Worm (Caenorhabditis elegans) whole organism, L3 larva: ENCODE measurements around the gene F43B10.1.

Experiments used
- R02D3.7 ChIP-seq: fragments of 150-350 bp; optimal IDR thresholded peaks from 2 replicates; lab custom pipeline; 2014; ENCODE audit warnings: missing biosample characterization, missing genetic modification characterization
- ZK546.5 ChIP-seq: sonication (generic microtip); optimal IDR thresholded peaks from 2 replicates; lab custom pipeline; 2017; ENCODE audit warnings: missing biosample characterization, missing genetic modification characterization
- aly-2 ChIP-seq: fragments of 150-350 bp; optimal IDR thresholded peaks from 2 replicates; lab custom pipeline; 2014; ENCODE audit warnings: missing biosample characterization, missing genetic modification characterization
- ceh-16 ChIP-seq: sonication (generic microtip); optimal IDR thresholded peaks from 2 replicates; lab custom pipeline; 2017; ENCODE audit warnings: missing biosample characterization, missing genetic modification characterization
- ceh-28 ChIP-seq: fragments of 150-350 bp; optimal IDR thresholded peaks from 2 replicates; lab custom pipeline; 2014; ENCODE audit warnings: missing biosample characterization, missing genetic modification reagents, missing genetic modification characterization
- ceh-9 ChIP-seq: sonication (generic microtip); optimal IDR thresholded peaks from 2 replicates; lab custom pipeline; 2018; ENCODE audit warnings: missing biosample characterization, missing genetic modification characterization
- egl-27 ChIP-seq: sonication (generic microtip); optimal IDR thresholded peaks from 4 replicates; lab custom pipeline; 2017; ENCODE audit warnings: missing biosample characterization, missing genetic modification reagents, missing genetic modification characterization
- egl-5 ChIP-seq: fragments of 150-350 bp; optimal IDR thresholded peaks from 2 replicates; lab custom pipeline; 2017; ENCODE audit warnings: missing biosample characterization, missing genetic modification reagents, missing genetic modification characterization, inconsistent platforms
- elt-2 ChIP-seq: sonication (generic microtip); optimal IDR thresholded peaks from 2 replicates; lab custom pipeline; 2016; ENCODE audit warnings: missing genetic modification reagents, mild to moderate bottlenecking, missing genetic modification characterization, missing compliant biosample characterization
- eor-1 ChIP-seq, 2 experiments: fragments of 150-350 bp; optimal IDR thresholded peaks; 2 replicates each; lab custom pipeline; 2014 to 2018; ENCODE audit warnings: missing biosample characterization in 2 of 2, missing genetic modification characterization in 2 of 2
- fkh-10 ChIP-seq: sonication (generic microtip); optimal IDR thresholded peaks from 2 replicates; lab custom pipeline; 2017; ENCODE audit warnings: missing biosample characterization, missing genetic modification reagents, missing genetic modification characterization
- fkh-2 ChIP-seq: fragments of 150-350 bp; optimal IDR thresholded peaks from 2 replicates; lab custom pipeline; 2014; ENCODE audit warnings: missing biosample characterization, missing genetic modification reagents, missing genetic modification characterization
- hmg-11 ChIP-seq: sonication (generic microtip); optimal IDR thresholded peaks from 2 replicates; lab custom pipeline; 2016; ENCODE audit warnings: missing genetic modification characterization, missing compliant biosample characterization
- jun-1 ChIP-seq: fragments of 150-350 bp; optimal IDR thresholded peaks from 2 replicates; lab custom pipeline; 2014; ENCODE audit warnings: missing biosample characterization, missing genetic modification reagents, missing genetic modification characterization
- lin-39 ChIP-seq: fragments of 150-350 bp; optimal IDR thresholded peaks from 2 replicates; lab custom pipeline; 2018; ENCODE audit warnings: missing biosample characterization, missing genetic modification reagents, missing genetic modification characterization
- mml-1 ChIP-seq: fragments of 150-350 bp; sonication (generic microtip); optimal IDR thresholded peaks from 3 replicates; lab custom pipeline; 2014; ENCODE audit warnings: missing biosample characterization, missing genetic modification characterization
- nfya-1 ChIP-seq: sonication (generic microtip); optimal IDR thresholded peaks from 2 replicates; lab custom pipeline; 2017; ENCODE audit warnings: missing genetic modification characterization, mild to moderate bottlenecking, missing compliant biosample characterization, antibody characterized with exemption, moderate library complexity; ENCODE audit not compliant: insufficient read depth
- nhr-12 ChIP-seq: fragments of 150-350 bp; optimal IDR thresholded peaks from 2 replicates; lab custom pipeline; 2014; ENCODE audit warnings: missing biosample characterization, missing genetic modification characterization
- nhr-23 ChIP-seq: fragments of 150-350 bp; optimal IDR thresholded peaks from 2 replicates; lab custom pipeline; 2014; ENCODE audit warnings: missing biosample characterization, missing genetic modification reagents, missing genetic modification characterization
- nhr-237 ChIP-seq: fragments of 150-350 bp; optimal IDR thresholded peaks from 2 replicates; lab custom pipeline; 2014; ENCODE audit warnings: missing biosample characterization, missing genetic modification characterization
- nhr-25 ChIP-seq: sonication (generic microtip); optimal IDR thresholded peaks from 2 replicates; lab custom pipeline; 2017; ENCODE audit warnings: missing biosample characterization, missing genetic modification characterization
- nhr-67 ChIP-seq: fragments of 150-350 bp; optimal IDR thresholded peaks from 2 replicates; lab custom pipeline; 2014; ENCODE audit warnings: missing biosample characterization, missing genetic modification characterization
- nhr-76 ChIP-seq: fragments of 150-350 bp; sonication (generic microtip); optimal IDR thresholded peaks from 5 replicates; lab custom pipeline; 2014; ENCODE audit warnings: missing biosample characterization, missing genetic modification characterization
- nhr-77 ChIP-seq: fragments of 150-350 bp; optimal IDR thresholded peaks from 2 replicates; lab custom pipeline; 2014; ENCODE audit warnings: missing biosample characterization, missing genetic modification characterization
- pha-4 ChIP-seq: fragments of 150-350 bp; optimal IDR thresholded peaks from 2 replicates; lab custom pipeline; 2014; ENCODE audit warnings: missing biosample characterization, missing genetic modification reagents, missing genetic modification characterization
- pqm-1 ChIP-seq: fragments of 150-350 bp; optimal IDR thresholded peaks from 2 replicates; lab custom pipeline; 2017; ENCODE audit warnings: missing biosample characterization, missing genetic modification characterization, inconsistent platforms
- sea-2 ChIP-seq: fragments of 150-350 bp; sonication (generic microtip); optimal IDR thresholded peaks from 4 replicates; lab custom pipeline; 2014; ENCODE audit warnings: missing biosample characterization, missing genetic modification reagents, missing genetic modification characterization
- skn-1 ChIP-seq: fragments of 150-350 bp; optimal IDR thresholded peaks from 2 replicates; lab custom pipeline; 2014; ENCODE audit warnings: missing biosample characterization, missing genetic modification characterization
- tbx-2 ChIP-seq: sonication (generic microtip); optimal IDR thresholded peaks from 2 replicates; lab custom pipeline; 2016; ENCODE audit warnings: mild to moderate bottlenecking, missing genetic modification characterization, missing compliant biosample characterization
- zag-1 ChIP-seq: fragments of 150-350 bp; optimal IDR thresholded peaks from 2 replicates; lab custom pipeline; 2014; ENCODE audit warnings: missing biosample characterization, missing genetic modification characterization
- ztf-4 ChIP-seq: fragments of 150-350 bp; optimal IDR thresholded peaks from 2 replicates; lab custom pipeline; 2014; ENCODE audit warnings: missing biosample characterization, missing genetic modification characterization

F43B10.1 gene

ce11 chrX:16674632-16675031 lies 12.0 kb upstream of the F43B10.1 start, which contains the start of gene tag-343:
Gene tag-343, minus strand, starts transcription at chrX:16674732.
- no peak for TF ChIP-seq skn-1 (tag; lab: Kevin White, UChicago)
- no peak for TF ChIP-seq egl-27 (tag; lab: Kevin White, UChicago)

ce11 chrX:16672661-16673060 lies 10.0 kb upstream of the F43B10.1 start:
- no peak for TF ChIP-seq nhr-25
- TF ChIP-seq eor-1 (tag; optimal IDR thresholded peaks at IDR 0.05; lab: Kevin White, UChicago), result no peak
- peak; percentile 1 for TF ChIP-seq jun-1 (tag; lab: Kevin White, UChicago)
- peak; percentile 74 for TF ChIP-seq elt-2 (tag; lab: Kevin White, UChicago)
- no peak for TF ChIP-seq nhr-23 (tag; lab: Kevin White, UChicago)
- peak; percentile 58 for TF ChIP-seq pha-4 (tag; lab: Kevin White, UChicago)
- no peak for TF ChIP-seq hmg-11 (tag; lab: Kevin White, UChicago)
- TF ChIP-seq skn-1 (tag; lab: Kevin White, UChicago), result peak; percentile 13
- peak; percentile 66 for TF ChIP-seq pqm-1 (tag; lab: Kevin White, UChicago)

- no peak for TF ChIP-seq sea-2 (GFP tag; lab: Kevin White, UChicago)
- no peak for TF ChIP-seq lin-39
- TF ChIP-seq ceh-9 (tag; lab: Kevin White, UChicago), result no peak
- peak; percentile 24 for TF ChIP-seq pqm-1 (tag; lab: Kevin White, UChicago)
- no peak for TF ChIP-seq nhr-77
- no peak for TF ChIP-seq jun-1 (tag; lab: Kevin White, UChicago)
- TF ChIP-seq ztf-4 (tag; lab: Kevin White, UChicago), result no peak
- TF ChIP-seq tbx-2 (tag; lab: Kevin White, UChicago), result no peak
- no peak for TF ChIP-seq aly-2 (tag; lab: Kevin White, UChicago)
- no peak for TF ChIP-seq fkh-2
- TF ChIP-seq elt-2 (tag; lab: Kevin White, UChicago), result peak; percentile 26
- TF ChIP-seq ceh-28 (tag; lab: Kevin White, UChicago), result no peak
- no peak for TF ChIP-seq ceh-16 (tag; lab: Kevin White, UChicago)
- no peak for TF ChIP-seq zag-1 (tag; lab: Kevin White, UChicago)
Measured at ce11 chrX:16671234-16671633, 8.6 kb upstream of the F43B10.1 start.

ce11 chrX:16669106-16669505 lies 6.5 kb upstream of the F43B10.1 start:
- TF ChIP-seq nhr-12 (tag; lab: Kevin White, UChicago) (no peak), nhr-237 (tag; lab: Kevin White, UChicago) (no peak), pha-4 (tag; lab: Kevin White, UChicago) (no peak), nfya-1 (tag; lab: Kevin White, UChicago) (no peak), zag-1 (tag; lab: Kevin White, UChicago) (no peak), elt-2 (tag; lab: Kevin White, UChicago) (peak; percentile 54), pqm-1 (tag; lab: Kevin White, UChicago) (peak; percentile 82), sea-2 (GFP tag; lab: Kevin White, UChicago) (no peak), R02D3.7 (tag; lab: Kevin White, UChicago) (no peak)

- TF ChIP-seq pqm-1 (tag; lab: Kevin White, UChicago) (peak; percentile 16), eor-1 (tag; optimal IDR thresholded peaks at IDR 0.05; lab: Kevin White, UChicago) (no peak)
Measured at ce11 chrX:16667515-16667914, 4.9 kb upstream of the F43B10.1 start.

- no peak for TF ChIP-seq ztf-4 (tag; lab: Kevin White, UChicago)
- no peak for TF ChIP-seq nhr-12 (tag; lab: Kevin White, UChicago)
- TF ChIP-seq ceh-28 (tag; lab: Kevin White, UChicago), result no peak
- TF ChIP-seq mml-1 (tag; lab: Kevin White, UChicago), result no peak
- no peak for TF ChIP-seq sea-2 (GFP tag; lab: Kevin White, UChicago)
- no peak for TF ChIP-seq jun-1 (tag; lab: Kevin White, UChicago)
- no peak for TF ChIP-seq nhr-67 (tag; lab: Kevin White, UChicago)
- TF ChIP-seq lin-39, result no peak
- no peak for TF ChIP-seq pha-4 (tag; lab: Kevin White, UChicago)
- no peak for TF ChIP-seq ZK546.5 (tag; lab: Kevin White, UChicago)
- no peak for TF ChIP-seq nhr-76 (tag; lab: Kevin White, UChicago)
- no peak for TF ChIP-seq hmg-11 (tag; lab: Kevin White, UChicago)
- no peak for TF ChIP-seq fkh-10 (GFP tag; lab: Kevin White, UChicago)
- TF ChIP-seq egl-5 (tag; lab: Kevin White, UChicago), result no peak
Measured at ce11 chrX:16660268-16660667, 2.4 kb downstream of the F43B10.1 start.
